Worm (Caenorhabditis elegans): Measurements from ENCODE around the gene C39E9.12.
A peak's percentile ranks its signal among the peaks of the same experiment; 100 is the strongest.

C39E9.12 gene

DNA sequence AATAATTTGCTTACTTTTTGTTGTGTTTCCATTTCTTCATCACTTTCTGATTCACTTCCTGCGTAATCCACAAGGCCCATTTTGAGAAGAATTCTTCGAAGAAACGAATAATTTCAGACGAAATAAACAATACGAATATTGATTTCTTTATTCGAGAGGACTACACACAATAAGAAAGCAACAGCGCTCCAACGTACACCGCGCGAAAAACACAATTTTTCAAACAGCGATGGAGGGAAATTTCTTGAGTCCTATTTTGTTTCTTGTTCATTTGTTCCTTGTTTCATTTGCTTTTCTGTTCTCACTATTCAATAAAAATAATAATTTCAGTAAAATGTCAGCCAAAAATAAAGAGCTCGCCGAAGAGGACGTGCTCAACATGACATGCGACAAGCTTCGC, at the start of gene C39E9.12, which contains the start of gene prcc-1:
TSS of gene C39E9.12 (plus strand) at position 331 of the 400 bp plus-strand sequence.
TSS of gene prcc-1 (minus strand) at position 119 of the 400 bp plus-strand sequence.
- TF ChIP-seq R02D3.7 (tag; optimal IDR thresholded peaks at IDR 0.05), result peak; percentile 16
- TF ChIP-seq pqm-1 (tag; optimal IDR thresholded peaks at IDR 0.05), result peak; percentile 42
- no peak for TF ChIP-seq nhr-67 (tag; optimal IDR thresholded peaks at IDR 0.05)
- TF ChIP-seq aly-2 (tag; optimal IDR thresholded peaks at IDR 0.05), result no peak
- TF ChIP-seq egl-5 (tag; optimal IDR thresholded peaks at IDR 0.05), result peak; percentile 29
- TF ChIP-seq lin-15B (tag; optimal IDR thresholded peaks at IDR 0.05), result peak; percentile 91
- TF ChIP-seq snpc-4 (tag; optimal IDR thresholded peaks at IDR 0.05), result peak; percentile 50
- no peak for TF ChIP-seq lsy-12 (tag; optimal IDR thresholded peaks at IDR 0.05)
- peak; percentile 12 for TF ChIP-seq elt-2 (tag; optimal IDR thresholded peaks at IDR 0.05)
- TF ChIP-seq nhr-25 (tag; optimal IDR thresholded peaks at IDR 0.05), result peak; percentile 58
- TF ChIP-seq nhr-12 (tag; optimal IDR thresholded peaks at IDR 0.05), result no peak
- no peak for TF ChIP-seq fkh-10 (GFP tag; optimal IDR thresholded peaks at IDR 0.05)
- peak; percentile 45 for TF ChIP-seq lin-39 (tag; optimal IDR thresholded peaks at IDR 0.05)
- TF ChIP-seq eor-1 (tag; optimal IDR thresholded peaks at IDR 0.05), result no peak
- no peak for TF ChIP-seq egl-27 (tag; optimal IDR thresholded peaks at IDR 0.05)
- peak; percentile 25 for TF ChIP-seq nhr-43 (tag; optimal IDR thresholded peaks at IDR 0.05; ENCODE audit: poor library complexity, severe bottlenecking)
- TF ChIP-seq nhr-23 (tag; optimal IDR thresholded peaks at IDR 0.05), result peak; percentile 63
- TF ChIP-seq tbx-2 (tag; optimal IDR thresholded peaks at IDR 0.05), result no peak
- peak; percentile 86 for TF ChIP-seq pha-4 (tag; optimal IDR thresholded peaks at IDR 0.05)
- peak; percentile 81 for TF ChIP-seq ceh-28 (tag; optimal IDR thresholded peaks at IDR 0.05)

DNA sequence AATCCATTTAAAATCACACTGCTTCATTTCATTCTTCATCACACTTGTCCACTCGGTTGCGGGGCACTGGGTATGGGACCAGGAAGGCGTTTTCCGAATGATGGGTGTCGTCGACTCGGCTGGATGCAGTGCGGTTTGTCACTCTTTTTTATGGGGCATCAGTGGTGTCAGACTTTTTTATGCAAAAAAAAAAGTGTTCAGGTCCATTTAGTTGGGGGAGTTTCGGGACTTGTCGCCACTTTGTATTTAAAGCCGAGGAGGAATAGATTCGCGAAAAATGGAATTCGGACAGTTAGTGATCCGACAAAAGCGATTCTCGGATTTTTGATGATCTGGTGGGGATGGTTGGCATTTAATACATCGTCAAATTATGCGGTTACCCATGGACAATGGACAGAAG, 48.8 kb upstream of the C39E9.12 start:
- TF ChIP-seq elt-1 (tag; optimal IDR thresholded peaks at IDR 0.05), result no peak
- no peak for TF ChIP-seq nhr-43 (tag; optimal IDR thresholded peaks at IDR 0.05; ENCODE audit: poor library complexity, severe bottlenecking)
- TF ChIP-seq ZK546.5 (tag; optimal IDR thresholded peaks at IDR 0.05), result no peak
- no peak for TF ChIP-seq ceh-82 (tag; optimal IDR thresholded peaks at IDR 0.05)

DNA sequence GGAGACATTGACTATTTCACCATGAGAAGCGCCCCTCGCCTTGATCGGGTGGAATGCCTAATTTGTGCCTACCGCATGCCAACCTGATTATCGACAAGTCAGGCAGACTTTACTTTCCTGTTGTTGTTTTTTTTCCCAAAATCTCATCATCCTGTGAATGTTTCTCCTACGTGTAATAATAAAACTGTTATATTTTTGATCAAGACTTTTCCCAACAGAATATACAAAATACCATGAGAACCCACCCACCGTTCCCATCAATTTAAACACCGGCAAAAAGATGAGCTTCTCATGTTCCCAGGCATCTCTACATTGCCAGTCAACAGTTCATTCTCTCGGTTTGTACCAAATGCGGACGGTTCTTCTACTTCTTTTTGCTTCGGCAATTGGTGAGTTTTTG, 47.0 kb upstream of the C39E9.12 start, which contains the start of gene scl-9:
TSS of gene scl-9 (plus strand) at position 301 of the 400 bp plus-strand sequence.
- TF ChIP-seq nhr-12 (tag; optimal IDR thresholded peaks at IDR 0.05) (no peak), lin-15B (tag; optimal IDR thresholded peaks at IDR 0.05) (no peak), nhr-11 (tag; optimal IDR thresholded peaks at IDR 0.05) (no peak), unc-39 (tag; optimal IDR thresholded peaks at IDR 0.05) (no peak), nhr-23 (tag; optimal IDR thresholded peaks at IDR 0.05) (no peak), egl-27 (tag; optimal IDR thresholded peaks at IDR 0.05) (no peak), ZK546.5 (tag; optimal IDR thresholded peaks at IDR 0.05) (no peak), nhr-43 (tag; optimal IDR thresholded peaks at IDR 0.05; ENCODE audit: poor library complexity, severe bottlenecking) (no peak), ama-1 (optimal IDR thresholded peaks at IDR 0.05) (no peak), mdl-1 (tag; optimal IDR thresholded peaks at IDR 0.05) (no peak), zag-1 (tag; optimal IDR thresholded peaks at IDR 0.05) (no peak), tbx-2 (tag; optimal IDR thresholded peaks at IDR 0.05) (no peak), eor-1 (tag; optimal IDR thresholded peaks at IDR 0.05) (no peak), ceh-16 (tag; optimal IDR thresholded peaks at IDR 0.05) (no peak), fos-1 (tag; optimal IDR thresholded peaks at IDR 0.05) (no peak), R02D3.7 (tag; optimal IDR thresholded peaks at IDR 0.05) (no peak)

DNA sequence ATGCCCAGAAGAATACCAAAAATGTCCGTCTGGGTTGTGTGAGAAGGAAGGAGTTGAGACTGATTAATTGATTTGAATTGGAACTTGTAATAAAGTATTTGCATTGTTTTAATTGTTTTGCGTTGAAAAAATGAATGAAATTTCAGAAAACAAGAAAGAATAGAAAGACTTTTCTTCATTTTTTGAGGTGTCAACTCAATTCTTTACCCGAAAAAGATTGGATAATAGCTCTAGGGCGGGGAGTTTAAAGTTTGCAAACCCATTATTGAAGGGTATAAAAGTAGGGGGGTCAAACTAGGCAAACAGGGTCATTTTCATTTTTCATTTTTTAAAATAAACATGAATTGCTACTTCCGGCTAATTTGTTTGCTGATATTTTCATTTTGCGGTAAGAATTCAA, 45.6 kb upstream of the C39E9.12 start, which contains the start of gene scl-10:
TSS of gene scl-10 (plus strand) at position 301 of the 400 bp plus-strand sequence.
- TF ChIP-seq sea-2 (GFP tag; optimal IDR thresholded peaks at IDR 0.05) (no peak), snpc-4 (tag; optimal IDR thresholded peaks at IDR 0.05) (no peak), fos-1 (tag; optimal IDR thresholded peaks at IDR 0.05) (no peak), nhr-25 (tag; optimal IDR thresholded peaks at IDR 0.05) (no peak), nhr-43 (tag; optimal IDR thresholded peaks at IDR 0.05; ENCODE audit: poor library complexity, severe bottlenecking) (no peak)

DNA sequence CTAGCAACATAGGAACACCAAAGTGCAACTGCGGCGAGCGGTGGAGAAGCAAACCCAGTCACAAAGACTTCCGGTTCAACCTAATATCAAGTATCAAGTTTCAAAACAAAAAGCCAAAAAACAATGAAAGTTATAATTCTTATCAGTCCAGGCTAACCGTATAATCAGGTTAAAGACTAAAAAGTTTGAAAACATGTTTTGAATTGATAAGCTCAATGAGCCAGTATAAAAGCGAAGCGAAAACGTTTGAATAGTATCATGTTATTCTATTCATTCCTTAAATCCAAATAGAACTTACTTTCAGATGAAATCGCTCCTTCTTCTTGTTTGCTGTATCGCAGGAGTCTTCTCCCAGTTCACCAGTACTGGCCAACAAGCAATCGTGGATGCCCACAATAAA, 42.7 kb upstream of the C39E9.12 start, which contains the start of gene scl-11:
TSS of gene scl-11 (plus strand) at position 301 of the 400 bp plus-strand sequence.
- TF ChIP-seq zag-1 (tag; optimal IDR thresholded peaks at IDR 0.05) (no peak), ZK546.5 (tag; optimal IDR thresholded peaks at IDR 0.05) (no peak), nhr-11 (tag; optimal IDR thresholded peaks at IDR 0.05) (no peak)

DNA sequence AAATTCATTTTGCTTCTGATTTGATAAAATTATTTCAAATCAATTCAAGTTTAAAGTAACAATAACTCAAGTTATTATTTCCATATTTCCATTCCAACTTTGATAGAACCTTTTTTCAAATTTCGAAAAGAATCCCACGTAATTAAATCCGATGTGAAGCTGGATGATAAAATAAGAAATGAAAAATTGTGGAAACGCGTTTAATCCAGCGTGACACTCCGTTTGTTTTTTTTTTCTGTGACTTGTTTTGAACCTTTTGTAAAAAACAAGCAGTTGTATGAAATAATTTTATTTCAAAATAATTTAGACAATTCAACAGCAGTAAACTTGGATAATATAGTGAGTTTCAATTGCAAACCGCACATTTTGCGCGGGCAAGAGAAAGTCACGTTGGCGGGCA, 41.2 kb upstream of the C39E9.12 start, which contains the start of gene F49E11.7:
TSS of gene F49E11.7 (plus strand) at position 301 of the 400 bp plus-strand sequence.
- TF ChIP-seq lin-39 (tag; optimal IDR thresholded peaks at IDR 0.05) (no peak), pqm-1 (tag; optimal IDR thresholded peaks at IDR 0.05) (no peak), fkh-2 (tag; optimal IDR thresholded peaks at IDR 0.05) (no peak), nfya-1 (tag; optimal IDR thresholded peaks at IDR 0.05; ENCODE audit: insufficient read depth) (no peak), daf-12 (tag; optimal IDR thresholded peaks at IDR 0.05) (no peak), elt-2 (tag; optimal IDR thresholded peaks at IDR 0.05) (no peak), R02D3.7 (tag; optimal IDR thresholded peaks at IDR 0.05) (no peak)
